Worm (Caenorhabditis elegans) whole organism, young adult: ENCODE measurements around the gene F33A8.4.

Source experiments
- B0019.2 ChIP-seq: fragments of 200-800 bp; sonication (Bioruptor generic); conservative IDR thresholded peaks from 2 replicates; pipeline ENCODE4 v1.3.6; 2022; ENCODE audit warnings: missing genetic modification reagents, missing genetic modification characterization, missing compliant biosample characterization
- B0261.1 ChIP-seq: sonication (generic microtip); optimal IDR thresholded peaks from 2 replicates; lab custom pipeline; 2016; ENCODE audit warnings: mild to moderate bottlenecking, missing genetic modification characterization, moderate library complexity, missing compliant biosample characterization
- C17E4.6 ChIP-seq: fragments of 200-800 bp; sonication (Bioruptor generic); IDR thresholded peaks from 2 replicates; pipeline ENCODE4 v1.3.6; 2022; ENCODE audit warnings: missing genetic modification reagents, missing genetic modification characterization, missing compliant biosample characterization
- F10E7.11 ChIP-seq: sonication (generic microtip); optimal IDR thresholded peaks from 2 replicates; lab custom pipeline; 2017; ENCODE audit warnings: mild to moderate bottlenecking, missing genetic modification characterization, moderate library complexity, missing compliant biosample characterization
- F22D6.2 ChIP-seq: sonication (generic microtip); optimal IDR thresholded peaks from 2 replicates; lab custom pipeline; 2016; ENCODE audit warnings: mild to moderate bottlenecking, missing genetic modification characterization, missing compliant biosample characterization
- F33H1.4 ChIP-seq: fragments of 200-800 bp; sonication (Bioruptor generic); IDR thresholded peaks from 2 replicates; pipeline ENCODE4 v1.3.6; 2022; ENCODE audit warnings: missing genetic modification reagents, missing genetic modification characterization, missing compliant biosample characterization
- F39B2.1 ChIP-seq: fragments of 200-800 bp; sonication (Bioruptor generic); IDR thresholded peaks from 2 replicates; pipeline ENCODE4 v1.3.6; 2022; ENCODE audit warnings: missing genetic modification reagents, missing genetic modification characterization, missing compliant biosample characterization
- F49E8.2 ChIP-seq: sonication (generic microtip); optimal IDR thresholded peaks from 3 replicates; lab custom pipeline; 2017; ENCODE audit warnings: missing genetic modification characterization, mild to moderate bottlenecking, missing compliant biosample characterization, antibody characterized with exemption, moderate library complexity; ENCODE audit not compliant: insufficient read depth
- K11D2.4 ChIP-seq: fragments of 200-800 bp; sonication (Bioruptor generic); IDR thresholded peaks from 2 replicates; pipeline ENCODE4 v1.3.6; 2022; ENCODE audit warnings: missing genetic modification reagents, missing genetic modification characterization, missing compliant biosample characterization
- Y53G8AR.9 ChIP-seq: fragments of 200-800 bp; sonication (Bioruptor generic); conservative IDR thresholded peaks from 2 replicates; pipeline ENCODE4 v1.3.6; 2022; ENCODE audit warnings: missing genetic modification reagents, missing genetic modification characterization, missing compliant biosample characterization
- Y56A3A.18 ChIP-seq: fragments of 200-800 bp; sonication (Bioruptor generic); IDR thresholded peaks from 2 replicates; pipeline ENCODE4 v1.3.6; 2022; ENCODE audit warnings: missing genetic modification reagents, missing genetic modification characterization, missing compliant biosample characterization
- Y67H2A.10 ChIP-seq: fragments of 200-800 bp; sonication (Bioruptor generic); conservative IDR thresholded peaks from 2 replicates; pipeline ENCODE4 v1.3.6; 2022; ENCODE audit warnings: missing genetic modification reagents, missing genetic modification characterization, missing compliant biosample characterization
- ama-1 ChIP-seq, 3 experiments: fragments of 150-350 bp in 1 of 3; sonication (generic microtip) in 2 of 3; optimal IDR thresholded peaks; 2 replicates each; lab custom pipeline; 2014 to 2018; ENCODE audit warnings: missing biosample characterization in 2 of 3, missing genetic modification characterization in 2 of 3, missing genetic modification reagents in 2 of 3
- aptf-2 ChIP-seq: fragments of 200-800 bp; sonication (Bioruptor generic); conservative IDR thresholded peaks from 2 replicates; pipeline ENCODE4 v1.3.6; 2022; ENCODE audit warnings: missing genetic modification reagents, missing genetic modification characterization, missing compliant biosample characterization
- athp-1 ChIP-seq: sonication (generic microtip); optimal IDR thresholded peaks from 2 replicates; lab custom pipeline; 2017; ENCODE audit warnings: mild to moderate bottlenecking, missing genetic modification characterization, missing compliant biosample characterization
- attf-5 ChIP-seq: fragments of 200-800 bp; sonication (Bioruptor generic); optimal IDR thresholded peaks from 2 replicates; lab custom pipeline; 2018; ENCODE audit warnings: mild to moderate bottlenecking, missing genetic modification characterization, missing compliant biosample characterization
- attf-6 ChIP-seq: fragments of 200-800 bp; sonication (Bioruptor generic); IDR thresholded peaks from 2 replicates; pipeline ENCODE4 v1.3.6; 2022; ENCODE audit warnings: missing genetic modification reagents, missing genetic modification characterization, missing compliant biosample characterization
- bed-2 ChIP-seq: fragments of 200-800 bp; sonication (Bioruptor generic); IDR thresholded peaks from 2 replicates; pipeline ENCODE4 v1.3.6; 2022; ENCODE audit warnings: missing genetic modification reagents, missing genetic modification characterization, missing compliant biosample characterization
- chd-7 ChIP-seq: sonication (generic microtip); optimal IDR thresholded peaks from 2 replicates; lab custom pipeline; 2016; ENCODE audit warnings: mild to moderate bottlenecking, missing genetic modification characterization, moderate library complexity, missing compliant biosample characterization
- dpff-1 ChIP-seq: sonication (generic microtip); optimal IDR thresholded peaks from 2 replicates; lab custom pipeline; 2017; ENCODE audit warnings: mild to moderate bottlenecking, missing genetic modification characterization, missing compliant biosample characterization
- dpl-1 ChIP-seq: fragments of 150-350 bp; optimal IDR thresholded peaks from 2 replicates; lab custom pipeline; 2014; ENCODE audit warnings: missing biosample characterization, missing genetic modification reagents, missing genetic modification characterization
- egrh-3 ChIP-seq: fragments of 200-800 bp; sonication (Bioruptor generic); IDR thresholded peaks from 2 replicates; pipeline ENCODE4 v1.3.6; 2022; ENCODE audit warnings: missing genetic modification reagents, missing genetic modification characterization, missing compliant biosample characterization
- fkh-3 ChIP-seq: sonication (generic microtip); optimal IDR thresholded peaks from 2 replicates; lab custom pipeline; 2016; ENCODE audit warnings: mild to moderate bottlenecking, missing genetic modification characterization, missing compliant biosample characterization
- gei-17 ChIP-seq: fragments of 200-800 bp; sonication (Bioruptor generic); optimal IDR thresholded peaks from 2 replicates; lab custom pipeline; 2018; ENCODE audit warnings: mild to moderate bottlenecking, missing genetic modification characterization, missing compliant biosample characterization
- him-1 ChIP-seq: sonication (generic microtip); optimal IDR thresholded peaks from 2 replicates; lab custom pipeline; 2016; ENCODE audit warnings: missing genotype, missing genetic modification reagents, missing genetic modification characterization, missing compliant biosample characterization
- hlh-26 ChIP-seq: fragments of 200-800 bp; sonication (Bioruptor generic); conservative IDR thresholded peaks from 2 replicates; pipeline ENCODE4 v1.3.6; 2022; ENCODE audit warnings: missing genetic modification reagents, missing genetic modification characterization, missing compliant biosample characterization
- hmg-1.2 ChIP-seq: fragments of 200-800 bp; sonication (Bioruptor generic); IDR thresholded peaks from 2 replicates; pipeline ENCODE4 v1.3.6; 2022; ENCODE audit warnings: missing genetic modification reagents, missing genetic modification characterization, missing compliant biosample characterization
- hmg-20 ChIP-seq: fragments of 200-800 bp; sonication (Bioruptor generic); IDR thresholded peaks from 2 replicates; pipeline ENCODE4 v1.3.6; 2022; ENCODE audit warnings: missing genetic modification reagents, missing genetic modification characterization, missing compliant biosample characterization
- hrde-1 ChIP-seq: sonication (generic microtip); optimal IDR thresholded peaks from 2 replicates; lab custom pipeline; 2016; ENCODE audit warnings: missing genetic modification characterization, mild to moderate bottlenecking, missing compliant biosample characterization, moderate library complexity, missing genotype, missing genetic modification reagents, borderline replicate concordance
- let-607 ChIP-seq, 2 experiments: fragments of 200-800 bp in 1 of 2; sonication (Bioruptor generic) in 1 of 2; sonication (generic microtip) in 1 of 2; optimal IDR thresholded peaks; 2 replicates each; lab custom pipeline; 2016 to 2018; ENCODE audit warnings: mild to moderate bottlenecking in 2 of 2, missing compliant biosample characterization in 2 of 2, missing genetic modification characterization in 2 of 2, moderate library complexity in 2 of 2, missing genotype in 1 of 2
- lin-35 ChIP-seq, 3 experiments: fragments of 150-350 bp in 2 of 3; sonication (generic microtip) in 1 of 3; optimal IDR thresholded peaks; 2 replicates each; lab custom pipeline; 2014 to 2018; ENCODE audit warnings: missing biosample characterization in 3 of 3, missing genetic modification characterization in 3 of 3, missing genetic modification reagents in 3 of 3
- lin-54 ChIP-seq: fragments of 200-800 bp; sonication (Bioruptor generic); optimal IDR thresholded peaks from 2 replicates; lab custom pipeline; 2018; ENCODE audit warnings: mild to moderate bottlenecking, missing genetic modification characterization, missing compliant biosample characterization
- lir-1 ChIP-seq: fragments of 200-800 bp; sonication (Bioruptor generic); conservative IDR thresholded peaks from 2 replicates; pipeline ENCODE4 v1.3.6; 2022; ENCODE audit warnings: missing genetic modification reagents, missing genetic modification characterization, missing compliant biosample characterization
- lsl-1 ChIP-seq: fragments of 200-800 bp; sonication (Bioruptor generic); optimal IDR thresholded peaks from 2 replicates; lab custom pipeline; 2018; ENCODE audit warnings: mild to moderate bottlenecking, missing genetic modification characterization, moderate library complexity, missing compliant biosample characterization
- madf-3 ChIP-seq: fragments of 200-800 bp; sonication (Bioruptor generic); IDR thresholded peaks from 2 replicates; pipeline ENCODE4 v1.3.6; 2022; ENCODE audit warnings: missing genetic modification reagents, missing genetic modification characterization, missing compliant biosample characterization
- madf-6 ChIP-seq: fragments of 200-800 bp; sonication (Bioruptor generic); IDR thresholded peaks from 2 replicates; pipeline ENCODE4 v1.3.6; 2022; ENCODE audit warnings: missing genetic modification reagents, missing genetic modification characterization, missing compliant biosample characterization
- mes-4 ChIP-seq: sonication (generic microtip); optimal IDR thresholded peaks from 2 replicates; lab custom pipeline; 2016; ENCODE audit warnings: missing genotype, missing genetic modification characterization, missing compliant biosample characterization
- nhr-27 ChIP-seq: fragments of 200-800 bp; sonication (Bioruptor generic); optimal IDR thresholded peaks from 2 replicates; lab custom pipeline; 2018; ENCODE audit warnings: mild to moderate bottlenecking, missing genetic modification characterization, moderate library complexity, missing compliant biosample characterization
- nhr-80 ChIP-seq: sonication (generic microtip); optimal IDR thresholded peaks from 2 replicates; lab custom pipeline; 2016; ENCODE audit warnings: missing genetic modification characterization, missing compliant biosample characterization
- rcor-1 ChIP-seq: fragments of 200-800 bp; sonication (Bioruptor generic); IDR thresholded peaks from 2 replicates; pipeline ENCODE4 v1.3.6; 2022; ENCODE audit warnings: missing genetic modification reagents, missing genetic modification characterization, missing compliant biosample characterization
- somi-1 ChIP-seq: fragments of 200-800 bp; sonication (Bioruptor generic); optimal IDR thresholded peaks from 2 replicates; lab custom pipeline; 2018; ENCODE audit warnings: mild to moderate bottlenecking, missing genetic modification characterization, missing compliant biosample characterization
- tbp1 ChIP-seq: fragments of 200-800 bp; sonication (Bioruptor generic); optimal IDR thresholded peaks from 2 replicates; lab custom pipeline; 2018; ENCODE audit warnings: mild to moderate bottlenecking, missing genetic modification characterization, missing compliant biosample characterization
- tlf-1 ChIP-seq: fragments of 200-800 bp; sonication (Bioruptor generic); optimal IDR thresholded peaks from 2 replicates; lab custom pipeline; 2018; ENCODE audit warnings: mild to moderate bottlenecking, missing genetic modification characterization, missing compliant biosample characterization
- unc-62 ChIP-seq: fragments of 150-350 bp; optimal IDR thresholded peaks from 2 replicates; lab custom pipeline; 2014; ENCODE audit warnings: missing biosample characterization, missing genetic modification reagents, missing genetic modification characterization
- ztf-18 ChIP-seq: sonication (generic microtip); optimal IDR thresholded peaks from 2 replicates; lab custom pipeline; 2016; ENCODE audit warnings: missing genotype, mild to moderate bottlenecking, missing genetic modification characterization, missing compliant biosample characterization
- ztf-22 ChIP-seq: fragments of 200-800 bp; sonication (Bioruptor generic); optimal IDR thresholded peaks from 2 replicates; lab custom pipeline; 2018; ENCODE audit warnings: mild to moderate bottlenecking, missing genetic modification characterization, moderate library complexity, missing compliant biosample characterization
- ztf-25 ChIP-seq: fragments of 200-800 bp; sonication (Bioruptor generic); IDR thresholded peaks from 2 replicates; pipeline ENCODE4 v1.3.6; 2022; ENCODE audit warnings: missing genetic modification reagents, missing genetic modification characterization, missing compliant biosample characterization
- ztf-28 ChIP-seq: fragments of 200-800 bp; sonication (Bioruptor generic); IDR thresholded peaks from 2 replicates; pipeline ENCODE4 v1.3.6; 2022; ENCODE audit warnings: missing genetic modification reagents, missing genetic modification characterization, missing compliant biosample characterization

F33A8.4 gene

DNA sequence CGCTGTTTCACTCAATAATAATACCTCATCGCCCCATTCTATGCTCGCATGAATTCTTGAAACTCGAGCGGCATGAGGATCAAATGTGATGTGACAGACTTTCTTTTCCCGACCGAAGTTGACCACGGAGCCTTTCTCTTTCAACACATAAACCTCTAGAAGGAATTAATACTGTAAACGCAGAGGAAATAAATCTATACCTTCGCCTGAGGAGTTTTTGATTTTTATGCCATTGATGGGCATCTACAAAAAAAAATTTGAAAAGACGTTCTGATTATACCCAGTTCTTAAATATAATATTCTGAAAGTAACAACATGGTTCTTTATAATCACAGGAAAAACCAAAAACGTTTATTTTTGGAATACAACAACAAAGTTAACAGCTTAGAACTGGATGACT, 47.4 kb upstream of the F33A8.4 start, which contains the start of gene nbs-1 (continued):
- no peak for TF ChIP-seq aptf-2 (GFP tag; lab: Robert Waterston, UW)
- TF ChIP-seq rcor-1 (GFP tag; lab: Robert Waterston, UW): peak; percentile 60
- no peak for TF ChIP-seq B0019.2
- TF ChIP-seq nhr-27: no peak
- TF ChIP-seq lin-35 (GFP tag; optimal IDR thresholded peaks at IDR 0.05; lab: Kevin White, UChicago): no peak
- TF ChIP-seq dpff-1 (tag; lab: Kevin White, UChicago): no peak
- TF ChIP-seq ztf-18 (tag; lab: Kevin White, UChicago): peak; percentile 18
- no peak for TF ChIP-seq hmg-20 (GFP tag; lab: Robert Waterston, UW)
- no peak for TF ChIP-seq tlf-1
- TF ChIP-seq madf-3: peak; percentile 49; the same call in 1 of the 2 replicates
- TF ChIP-seq fkh-3: peak; percentile 16
- TF ChIP-seq Y67H2A.10 (GFP tag; lab: Robert Waterston, UW): no peak
- no peak for TF ChIP-seq egrh-3 (GFP tag; lab: Robert Waterston, UW)
- TF ChIP-seq F33H1.4 (GFP tag; lab: Robert Waterston, UW): peak; percentile 45
- TF ChIP-seq F39B2.1 (GFP tag; lab: Robert Waterston, UW): peak; percentile 67; the same call in 1 of the 2 replicates
- TF ChIP-seq Y56A3A.18 (GFP tag; lab: Robert Waterston, UW): 0 out of 2 replicates have a peak, but pooled peaks have one; percentile 9
- peak; percentile 59 for TF ChIP-seq madf-6 (GFP tag; lab: Robert Waterston, UW)
- TF ChIP-seq dpl-1: no peak
- no peak for TF ChIP-seq ama-1 (optimal IDR thresholded peaks at IDR 0.05; lab: Kevin White, UChicago)
- TF ChIP-seq ama-1 (GFP tag; optimal IDR thresholded peaks at IDR 0.05; lab: Kevin White, UChicago): peak; percentile 7 to 60
- TF ChIP-seq let-607 (tag; optimal IDR thresholded peaks at IDR 0.05; lab: Kevin White, UChicago): no peak
- TF ChIP-seq bed-2: no peak
- TF ChIP-seq lir-1 (GFP tag; lab: Robert Waterston, UW): no peak
- TF ChIP-seq unc-62 (GFP tag; lab: Kevin White, UChicago): no peak
- peak; percentile 39 for TF ChIP-seq lsl-1 (GFP tag; lab: Kevin White, UChicago)
- peak; percentile 65; the same call in 1 of the 2 replicates for TF ChIP-seq Y53G8AR.9 (GFP tag; lab: Robert Waterston, UW)
- TF ChIP-seq hrde-1: peak; percentile 51
- no peak for TF ChIP-seq somi-1 (GFP tag; lab: Kevin White, UChicago)
- no peak for TF ChIP-seq mes-4 (tag; lab: Kevin White, UChicago)
- TF ChIP-seq gei-17 (GFP tag; lab: Kevin White, UChicago): no peak
- TF ChIP-seq hlh-26 (GFP tag; lab: Robert Waterston, UW): no peak
- TF ChIP-seq attf-5 (GFP tag; lab: Kevin White, UChicago): no peak
- TF ChIP-seq nhr-80 (tag; lab: Kevin White, UChicago): no peak
- TF ChIP-seq chd-7 (tag; lab: Kevin White, UChicago): peak; percentile 28
- TF ChIP-seq F49E8.2 (tag; lab: Kevin White, UChicago): no peak
- TF ChIP-seq F22D6.2: no peak
- no peak for TF ChIP-seq tbp1 (GFP tag; lab: Kevin White, UChicago)
- TF ChIP-seq athp-1 (tag; lab: Kevin White, UChicago): peak; percentile 12
- TF ChIP-seq ztf-25 (GFP tag; lab: Robert Waterston, UW): no peak
- no peak for TF ChIP-seq ztf-22 (GFP tag; lab: Kevin White, UChicago)
- 0 out of 2 replicates have a peak, but pooled peaks have one; percentile 34 for TF ChIP-seq C17E4.6 (GFP tag; lab: Robert Waterston, UW)
- 0 out of 2 replicates have a peak, but pooled peaks have one; percentile 14 for TF ChIP-seq hmg-1.2 (GFP tag; lab: Robert Waterston, UW)
- TF ChIP-seq ztf-28: no peak
- TF ChIP-seq F10E7.11 (tag; lab: Kevin White, UChicago): no peak
- no peak for TF ChIP-seq K11D2.4
- peak; percentile 41 for TF ChIP-seq lin-54 (GFP tag; lab: Kevin White, UChicago)
- TF ChIP-seq B0261.1 (tag; lab: Kevin White, UChicago): no peak
- TF ChIP-seq attf-6 (GFP tag; lab: Robert Waterston, UW): peak; percentile 59; the same call in 1 of the 2 replicates
- TF ChIP-seq him-1: peak; percentile 13
